Worm (Caenorhabditis elegans): Measurements from ENCODE around the gene K09D9.3.

- TF ChIP-seq lsy-2 (tag; optimal IDR thresholded peaks at IDR 0.05) (no peak), skn-1 (tag; optimal IDR thresholded peaks at IDR 0.05) (peak; percentile 53), mdl-1 (tag; optimal IDR thresholded peaks at IDR 0.05) (no peak), nhr-237 (tag; optimal IDR thresholded peaks at IDR 0.05) (no peak), fkh-10 (GFP tag; optimal IDR thresholded peaks at IDR 0.05) (no peak), lin-14 (GFP tag; optimal IDR thresholded peaks at IDR 0.05) (no peak), pag-3 (tag; optimal IDR thresholded peaks at IDR 0.05; ENCODE audit: borderline replicate concordance, insufficient read depth) (no peak), ceh-82 (tag; optimal IDR thresholded peaks at IDR 0.05) (no peak), lin-15B (tag; optimal IDR thresholded peaks at IDR 0.05) (no peak), dsc-1 (tag; optimal IDR thresholded peaks at IDR 0.05) (no peak)
Measured at ce11 chrV:4024777-4025176, 5.5 kb downstream of the K09D9.3 start, which contains the start of gene K09D9.1.

Data from whole organism, L1 larva.